Worm (Caenorhabditis elegans) whole organism, mixed stage, embryonic: ENCODE measurements around the gene C06B3.16.

Source experiments
- mep-1 ChIP-seq: fragments of 150-350 bp; optimal IDR thresholded peaks from 2 replicates; lab custom pipeline; 2017; ENCODE audit warnings: missing biosample characterization, missing genetic modification reagents, missing genetic modification characterization, inconsistent platforms
- unc-39 ChIP-seq: fragments of 150-350 bp; optimal IDR thresholded peaks from 2 replicates; lab custom pipeline; 2014; ENCODE audit warnings: missing biosample characterization, missing genetic modification characterization
- unc-62 ChIP-seq: fragments of 150-350 bp; optimal IDR thresholded peaks from 2 replicates; lab custom pipeline; 2014; ENCODE audit warnings: missing biosample characterization, missing genetic modification reagents, missing genetic modification characterization

ce11 chrV:13953191-13953590 is 21.9 kb downstream of the C06B3.16 start, which contains the start of gene R10D12.8:
- TF ChIP-seq unc-62 (GFP tag; lab: Kevin White, UChicago) = no peak
- TF ChIP-seq unc-39 = no peak
- TF ChIP-seq mep-1 = no peak
